Fruit fly (Drosophila melanogaster) whole organism, embryonic: Measurements from ENCODE around the gene ALiX.

Experiments
- CG10543 ChIP-seq: fragments of 200-800 bp; sonication (Bioruptor generic); optimal IDR thresholded peaks from 3 replicates; lab custom pipeline; 2017; ENCODE audit warnings: missing biosample characterization, mild to moderate bottlenecking, missing genetic modification characterization, moderate library complexity
- CG11723 ChIP-seq: fragments of 200-800 bp; sonication (Bioruptor generic); optimal IDR thresholded peaks from 2 replicates; lab custom pipeline; 2017; ENCODE audit warnings: missing biosample characterization, mild to moderate bottlenecking, missing genetic modification characterization
- CG12155 ChIP-seq: fragments of 200-800 bp; sonication (Bioruptor generic); optimal IDR thresholded peaks from 3 replicates; lab custom pipeline; 2016; ENCODE audit warnings: missing biosample characterization, missing genetic modification characterization
- CG12299 ChIP-seq: fragments of 200-800 bp; sonication (Bioruptor generic); optimal IDR thresholded peaks from 2 replicates; lab custom pipeline; 2018; ENCODE audit warnings: missing biosample characterization, mild to moderate bottlenecking, missing genetic modification characterization
- CG12659 ChIP-seq: fragments of 200-800 bp; sonication (Bioruptor generic); optimal IDR thresholded peaks from 3 replicates; lab custom pipeline; 2017; ENCODE audit warnings: mild to moderate bottlenecking, missing biosample characterization, missing genetic modification reagents, missing genetic modification characterization
- CG13123 ChIP-seq: fragments of 200-800 bp; sonication (Bioruptor generic); optimal IDR thresholded peaks from 2 replicates; lab custom pipeline; 2016; ENCODE audit warnings: missing biosample characterization, missing genetic modification characterization
- CG13624 ChIP-seq: fragments of 200-800 bp; sonication (Bioruptor generic); optimal IDR thresholded peaks from 2 replicates; lab custom pipeline; 2016; ENCODE audit warnings: missing biosample characterization, missing genetic modification characterization
- CG15696 ChIP-seq: fragments of 200-800 bp; sonication (Bioruptor generic); optimal IDR thresholded peaks from 2 replicates; lab custom pipeline; 2019; ENCODE audit warnings: missing biosample characterization, mild to moderate bottlenecking, missing genetic modification characterization, moderate library complexity
- CG32767 ChIP-seq: fragments of 200-800 bp; sonication (Bioruptor generic); IDR thresholded peaks from 2 replicates; pipeline ENCODE4 v1.3.6; 2022; ENCODE audit warnings: missing biosample characterization, missing genetic modification characterization
- CG3407 ChIP-seq: fragments of 200-800 bp; sonication (Bioruptor generic); optimal IDR thresholded peaks from 2 replicates; lab custom pipeline; 2018; ENCODE audit warnings: missing biosample characterization, mild to moderate bottlenecking, missing genetic modification characterization
- CG4360 ChIP-seq: fragments of 200-800 bp; sonication (Bioruptor generic); IDR thresholded peaks from 2 replicates; pipeline ENCODE4 v1.3.6; 2022; ENCODE audit warnings: missing biosample characterization, missing genetic modification characterization
- CG5953 ChIP-seq: fragments of 200-800 bp; sonication (Bioruptor generic); IDR thresholded peaks from 2 replicates; pipeline ENCODE4 v1.3.6; 2022; ENCODE audit warnings: missing biosample characterization, missing genetic modification characterization
- CG7271 ChIP-seq: fragments of 200-800 bp; sonication (Bioruptor generic); optimal IDR thresholded peaks from 2 replicates; lab custom pipeline; 2018; ENCODE audit warnings: missing biosample characterization, mild to moderate bottlenecking, missing genetic modification characterization, moderate library complexity
- CG8281 ChIP-seq: fragments of 200-800 bp; sonication (Bioruptor generic); optimal IDR thresholded peaks from 2 replicates; lab custom pipeline; 2018; ENCODE audit warnings: missing biosample characterization, mild to moderate bottlenecking, missing genetic modification characterization, moderate library complexity
- CG9215 ChIP-seq: fragments of 200-800 bp; sonication (Bioruptor generic); IDR thresholded peaks from 2 replicates; pipeline ENCODE4 v1.3.6; 2022; ENCODE audit warnings: missing biosample characterization, missing genetic modification characterization
- CG9932 ChIP-seq: fragments of 200-800 bp; sonication (Bioruptor generic); IDR thresholded peaks from 2 replicates; pipeline ENCODE4 v1.3.6; 2022; ENCODE audit warnings: missing biosample characterization, missing genetic modification characterization
- CTCF ChIP-seq: fragments of 200-800 bp; sonication (Bioruptor generic); optimal IDR thresholded peaks from 2 replicates; lab custom pipeline; 2017; ENCODE audit warnings: missing biosample characterization, mild to moderate bottlenecking, missing genetic modification characterization, moderate library complexity
- D19B ChIP-seq: fragments of 200-800 bp; sonication (Bioruptor generic); optimal IDR thresholded peaks from 2 replicates; lab custom pipeline; 2017; ENCODE audit warnings: missing biosample characterization, mild to moderate bottlenecking, missing genetic modification characterization
- Dp ChIP-seq: fragments of 200-800 bp; sonication (Bioruptor generic); optimal IDR thresholded peaks from 2 replicates; lab custom pipeline; 2018; ENCODE audit warnings: missing biosample characterization, mild to moderate bottlenecking, missing genetic modification characterization, moderate library complexity
- Fer2 ChIP-seq: fragments of 200-800 bp; sonication (Bioruptor generic); optimal IDR thresholded peaks from 2 replicates; lab custom pipeline; 2018; ENCODE audit warnings: missing biosample characterization, mild to moderate bottlenecking, missing genetic modification characterization, moderate library complexity
- Gug ChIP-seq: fragments of 200-800 bp; sonication (Bioruptor generic); IDR thresholded peaks from 4 replicates; pipeline ENCODE4 v1.3.6; 2022; ENCODE audit warnings: missing biosample characterization, missing genetic modification characterization
- HLH54F ChIP-seq: fragments of 200-800 bp; sonication (Bioruptor generic); optimal IDR thresholded peaks from 3 replicates; lab custom pipeline; 2016; ENCODE audit warnings: missing biosample characterization, missing genetic modification characterization
- Hmr ChIP-seq: fragments of 200-800 bp; sonication (Bioruptor generic); optimal IDR thresholded peaks from 3 replicates; lab custom pipeline; 2017; ENCODE audit warnings: mild to moderate bottlenecking, missing biosample characterization, missing genetic modification reagents, missing genetic modification characterization
- Lhr ChIP-seq: fragments of 200-800 bp; sonication (Bioruptor generic); optimal IDR thresholded peaks from 3 replicates; lab custom pipeline; 2017; ENCODE audit warnings: mild to moderate bottlenecking, missing biosample characterization, missing genetic modification reagents, missing genetic modification characterization
- Mes4 ChIP-seq: fragments of 200-800 bp; sonication (Bioruptor generic); optimal IDR thresholded peaks from 2 replicates; lab custom pipeline; 2016; ENCODE audit warnings: missing biosample characterization, missing genetic modification characterization
- NfI ChIP-seq: fragments of 200-800 bp; sonication (Bioruptor generic); optimal IDR thresholded peaks from 3 replicates; lab custom pipeline; 2018; ENCODE audit warnings: missing biosample characterization, mild to moderate bottlenecking, missing genetic modification characterization, moderate library complexity
- Ssrp ChIP-seq: fragments of 200-800 bp; sonication (Bioruptor generic); optimal IDR thresholded peaks from 2 replicates; lab custom pipeline; 2018; ENCODE audit warnings: missing biosample characterization, mild to moderate bottlenecking, missing genetic modification characterization, moderate library complexity
- Stat92E ChIP-seq, 3 experiments: fragments of >200 bp in 2 of 3; fragments of 200-800 bp in 1 of 3; sonication (Bioruptor generic) in 1 of 3; optimal IDR thresholded peaks; 2 replicates each; lab custom pipeline; 2017 to 2019; ENCODE audit warnings: missing biosample characterization in 3 of 3, missing genetic modification characterization in 3 of 3, mild to moderate bottlenecking in 1 of 3, moderate library complexity in 1 of 3
- ase ChIP-seq: fragments of 200-800 bp; sonication (Bioruptor generic); IDR thresholded peaks from 3 replicates; pipeline ENCODE4 v1.3.6; 2022; ENCODE audit warnings: missing biosample characterization, missing genetic modification characterization
- ato ChIP-seq: fragments of 200-800 bp; sonication (Bioruptor generic); IDR thresholded peaks from 2 replicates; pipeline ENCODE4 v1.3.6; 2022; ENCODE audit warnings: missing biosample characterization, missing genetic modification characterization; ENCODE audit not compliant: partially characterized antibody
- bbx ChIP-seq: fragments of 200-800 bp; sonication (Bioruptor generic); IDR thresholded peaks from 2 replicates; pipeline ENCODE4 v1.3.6; 2022; ENCODE audit warnings: missing biosample characterization, missing genetic modification characterization; ENCODE audit not compliant: partially characterized antibody
- cad ChIP-seq: fragments of >200 bp; optimal IDR thresholded peaks from 2 replicates; lab custom pipeline; 2017; ENCODE audit warnings: missing biosample characterization, missing genetic modification characterization
- caup ChIP-seq: fragments of 200-800 bp; sonication (Bioruptor generic); optimal IDR thresholded peaks from 3 replicates; lab custom pipeline; 2017; ENCODE audit warnings: missing biosample characterization, mild to moderate bottlenecking, missing genetic modification characterization, moderate library complexity; ENCODE audit not compliant: severe bottlenecking
- chinmo ChIP-seq: fragments of 200-800 bp; sonication (Bioruptor generic); IDR thresholded peaks from 4 replicates; pipeline ENCODE4 v1.3.6; 2022; ENCODE audit warnings: missing biosample characterization, missing genetic modification characterization; ENCODE audit not compliant: partially characterized antibody
- dati ChIP-seq: fragments of 200-800 bp; sonication (Bioruptor generic); IDR thresholded peaks from 2 replicates; pipeline ENCODE4 v1.3.6; 2022; ENCODE audit warnings: missing biosample characterization, missing genetic modification characterization
- eve ChIP-seq, 2 experiments: fragments of >200 bp; optimal IDR thresholded peaks; 2 replicates each; lab custom pipeline; 2017; ENCODE audit warnings: missing biosample characterization in 2 of 2, missing genetic modification characterization in 2 of 2
- ewg ChIP-seq: fragments of 200-800 bp; sonication (Bioruptor generic); optimal IDR thresholded peaks from 3 replicates; lab custom pipeline; 2017; ENCODE audit warnings: mild to moderate bottlenecking, missing biosample characterization, missing genetic modification reagents, missing genetic modification characterization
- fd64A ChIP-seq: fragments of 200-800 bp; sonication (Bioruptor generic); optimal IDR thresholded peaks from 3 replicates; lab custom pipeline; 2018; ENCODE audit warnings: missing biosample characterization, mild to moderate bottlenecking, missing genetic modification characterization
- grn ChIP-seq: fragments of 200-800 bp; sonication (Bioruptor generic); optimal IDR thresholded peaks from 3 replicates; lab custom pipeline; 2017; ENCODE audit warnings: missing biosample characterization, missing genetic modification characterization
- ind ChIP-seq: fragments of 200-800 bp; sonication (Bioruptor generic); optimal IDR thresholded peaks from 3 replicates; lab custom pipeline; 2016; ENCODE audit warnings: missing biosample characterization, missing genetic modification characterization
- ken ChIP-seq: fragments of 200-800 bp; sonication (Bioruptor generic); IDR thresholded peaks from 3 replicates; pipeline ENCODE4 v1.3.6; 2022; ENCODE audit warnings: missing biosample characterization, missing genetic modification characterization
- lbe ChIP-seq: fragments of 200-800 bp; sonication (Bioruptor generic); optimal IDR thresholded peaks from 2 replicates; lab custom pipeline; 2016; ENCODE audit warnings: missing biosample characterization, mild to moderate bottlenecking, missing genetic modification characterization
- mld ChIP-seq: fragments of 200-800 bp; sonication (Bioruptor generic); IDR thresholded peaks from 3 replicates; pipeline ENCODE4 v1.3.6; 2022; ENCODE audit warnings: missing biosample characterization, missing genetic modification characterization; ENCODE audit not compliant: partially characterized antibody
- nau ChIP-seq: fragments of 200-800 bp; sonication (Bioruptor generic); optimal IDR thresholded peaks from 3 replicates; lab custom pipeline; 2017; ENCODE audit warnings: missing biosample characterization, mild to moderate bottlenecking, missing genetic modification characterization, missing genetic modification reagents
- odd ChIP-seq: fragments of 200-800 bp; sonication (Bioruptor generic); optimal IDR thresholded peaks from 2 replicates; lab custom pipeline; 2017; ENCODE audit warnings: missing biosample characterization, mild to moderate bottlenecking, missing genetic modification characterization
- sens ChIP-seq: fragments of 200-800 bp; sonication (Bioruptor generic); peaks from one replicate; lab custom pipeline; 2016; ENCODE audit warnings: missing biosample characterization, missing genetic modification characterization
- seq ChIP-seq: fragments of 200-800 bp; sonication (Bioruptor generic); IDR thresholded peaks from 2 replicates; pipeline ENCODE4 v1.3.6; 2022; ENCODE audit warnings: missing biosample characterization, missing genetic modification characterization
- sim ChIP-seq: fragments of 200-800 bp; sonication (Bioruptor generic); IDR thresholded peaks from 2 replicates; pipeline ENCODE4 v1.3.6; 2022; ENCODE audit warnings: missing biosample characterization, missing genetic modification characterization
- trem ChIP-seq: fragments of 200-800 bp; optimal IDR thresholded peaks from 3 replicates; lab custom pipeline; 2019; ENCODE audit warnings: missing biosample characterization, mild to moderate bottlenecking, missing genetic modification characterization, moderate library complexity

The ALiX gene

dm6 chr3R:27656686-27657535 lies 43.0 kb downstream of the ALiX start, which contains the start of gene tau (continued):
- TF ChIP-seq mld (GFP tag; lab: Robert Waterston, UW), result no peak
- TF ChIP-seq sens (GFP tag; lab: Kevin White, UChicago), result peak; percentile 73
- TF ChIP-seq dati (GFP tag; lab: Robert Waterston, UW), result no peak
- no peak for TF ChIP-seq Gug (GFP tag; lab: Robert Waterston, UW)
- TF ChIP-seq CG15696 (tag; lab: Kevin White, UChicago), result no peak
- TF ChIP-seq HLH54F (GFP tag; lab: Kevin White, UChicago), result no peak
- TF ChIP-seq fd64A (GFP tag; lab: Kevin White, UChicago), result no peak
- no peak for TF ChIP-seq CG13123
- peak; percentile 73 for TF ChIP-seq CTCF (GFP tag; lab: Kevin White, UChicago)
- TF ChIP-seq Hmr (GFP tag; lab: Kevin White, UChicago), result no peak
- TF ChIP-seq CG9932 (GFP tag; lab: Robert Waterston, UW), result peak; percentile 28; the same call in 1 of the 2 replicates
- peak; percentile 79 for TF ChIP-seq D19B (GFP tag; lab: Kevin White, UChicago)
- TF ChIP-seq CG4360 (GFP tag; lab: Robert Waterston, UW), result no peak
- no peak for TF ChIP-seq CG5953
- no peak for TF ChIP-seq nau
- TF ChIP-seq CG10543 (GFP tag; lab: Kevin White, UChicago), result no peak
- TF ChIP-seq Mes4, result no peak
- TF ChIP-seq CG12155, result no peak
- no peak for TF ChIP-seq ind (GFP tag; lab: Kevin White, UChicago)
- no peak for TF ChIP-seq CG8281 (tag; lab: Kevin White, UChicago)
- TF ChIP-seq CG12299 (tag; lab: Kevin White, UChicago), result no peak
- TF ChIP-seq chinmo (GFP tag; lab: Robert Waterston, UW), result 0 out of 4 replicates have a peak, but pooled peaks have one; percentile 50
- no peak for TF ChIP-seq CG7271 (tag; lab: Kevin White, UChicago)
- TF ChIP-seq NfI (GFP tag; lab: Kevin White, UChicago), result no peak
- no peak for TF ChIP-seq Stat92E (GFP tag; optimal IDR thresholded peaks at IDR 0.05; lab: Kevin White, UChicago)
- no peak for TF ChIP-seq Ssrp (tag; lab: Kevin White, UChicago)
- TF ChIP-seq CG12659 (GFP tag; lab: Kevin White, UChicago), result no peak
- TF ChIP-seq ken (GFP tag; lab: Robert Waterston, UW), result no peak
- no peak for TF ChIP-seq grn (GFP tag; lab: Kevin White, UChicago)
- TF ChIP-seq lbe (GFP tag; lab: Kevin White, UChicago), result no peak
- no peak for TF ChIP-seq CG11723 (GFP tag; lab: Kevin White, UChicago)
- no peak for TF ChIP-seq cad (GFP tag; lab: Kevin White, UChicago)
- TF ChIP-seq bbx (GFP tag; lab: Robert Waterston, UW), result no peak
- no peak for TF ChIP-seq caup
- no peak for TF ChIP-seq CG9215 (GFP tag; lab: Robert Waterston, UW)
- TF ChIP-seq ewg (GFP tag; lab: Kevin White, UChicago), result no peak
- TF ChIP-seq seq (GFP tag; lab: Robert Waterston, UW), result no peak
- no peak for TF ChIP-seq CG32767 (GFP tag; lab: Robert Waterston, UW)
- TF ChIP-seq Lhr (GFP tag; lab: Kevin White, UChicago), result no peak
- peak; percentile 12 for TF ChIP-seq Dp (GFP tag; lab: Kevin White, UChicago)
- TF ChIP-seq CG13624, result no peak
- no peak for TF ChIP-seq Fer2 (tag; lab: Kevin White, UChicago)
- TF ChIP-seq sim, result no peak
- no peak for TF ChIP-seq trem (tag; lab: Kevin White, UChicago)
- no peak for TF ChIP-seq odd (GFP tag; lab: Kevin White, UChicago)
- TF ChIP-seq ase (GFP tag; lab: Robert Waterston, UW), result no peak
- TF ChIP-seq ato (GFP tag; lab: Robert Waterston, UW), result no peak
- no peak for TF ChIP-seq CG3407
- no peak for TF ChIP-seq eve (GFP tag; optimal IDR thresholded peaks at IDR 0.05; lab: Kevin White, UChicago)
